Worm (Caenorhabditis elegans): ENCODE data around the gene T12A7.10.

DNA sequence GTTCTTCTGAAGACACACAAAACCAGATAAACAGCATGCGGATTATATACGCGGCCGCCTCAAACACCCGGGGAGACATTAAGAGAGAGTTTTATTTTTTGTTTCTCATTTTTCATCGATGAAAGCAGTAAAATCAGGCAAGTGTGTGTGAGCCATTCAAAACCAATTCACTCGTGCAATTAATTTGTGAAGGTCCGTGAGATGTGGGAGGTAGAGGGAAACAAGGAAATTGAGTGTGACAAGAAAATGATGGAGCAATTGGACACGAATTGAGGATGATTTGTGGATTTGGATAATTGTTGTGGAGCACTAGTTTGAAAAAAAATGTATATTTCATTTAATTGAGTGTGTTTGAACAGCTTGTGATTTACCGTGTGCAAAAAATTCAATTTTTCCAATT is 32.9 kb upstream of the T12A7.10 start:
- TF ChIP-seq T22C8.4 (GFP tag; IDR thresholded peaks at IDR 0.05) (no peak), ref-1 (GFP tag; conservative IDR thresholded peaks at IDR 0.05) (no peak), flt-1 (GFP tag; IDR thresholded peaks at IDR 0.05) (no peak), med-1 (GFP tag; optimal IDR thresholded peaks at IDR 0.05; ENCODE audit: insufficient read depth) (no peak), ztf-23 (GFP tag; IDR thresholded peaks at IDR 0.05) (no peak), cog-1 (tag; optimal IDR thresholded peaks at IDR 0.05) (no peak), ztf-29 (GFP tag; IDR thresholded peaks at IDR 0.05) (no peak), tab-1 (GFP tag; IDR thresholded peaks at IDR 0.05) (no peak)

Data from whole organism, midembryonic.